Fruit fly (Drosophila melanogaster) whole organism, prepupa: ENCODE data around the gene Sgp.

Experiments used
- CG10631 ChIP-seq: fragments of 200-800 bp; sonication (Bioruptor generic); optimal IDR thresholded peaks from 2 replicates; lab custom pipeline; 2016; ENCODE audit warnings: missing biosample characterization, missing genetic modification characterization
- CG11294 ChIP-seq: fragments of 200-800 bp; sonication (Bioruptor generic); IDR thresholded peaks from 2 replicates; pipeline ENCODE4 v1.3.6; 2022; ENCODE audit warnings: missing biosample characterization, missing genetic modification characterization
- CG11762 ChIP-seq: fragments of 200-800 bp; sonication (Bioruptor generic); optimal IDR thresholded peaks from 3 replicates; lab custom pipeline; 2016; ENCODE audit warnings: missing biosample characterization, missing genetic modification characterization; ENCODE audit not compliant: insufficient read depth
- CG1621 ChIP-seq: fragments of 200-800 bp; sonication (Bioruptor generic); optimal IDR thresholded peaks from 3 replicates; lab custom pipeline; 2018; ENCODE audit warnings: missing biosample characterization, mild to moderate bottlenecking, missing genetic modification characterization
- CG7368 ChIP-seq: fragments of 200-800 bp; sonication (Bioruptor generic); optimal IDR thresholded peaks from 3 replicates; lab custom pipeline; 2016; ENCODE audit warnings: missing biosample characterization, missing genetic modification characterization
- CG9139 ChIP-seq: fragments of 200-800 bp; sonication (Bioruptor generic); optimal IDR thresholded peaks from 3 replicates; lab custom pipeline; 2017; ENCODE audit warnings: missing biosample characterization, mild to moderate bottlenecking, missing genetic modification characterization
- Hr39 ChIP-seq: fragments of 200-800 bp; sonication (Bioruptor generic); optimal IDR thresholded peaks from 2 replicates; lab custom pipeline; 2016; ENCODE audit warnings: missing biosample characterization, missing genetic modification characterization
- Smox ChIP-seq: fragments of 200-800 bp; sonication (Bioruptor generic); optimal IDR thresholded peaks from 3 replicates; lab custom pipeline; 2016; ENCODE audit warnings: missing biosample characterization, missing genetic modification characterization
- Sox15 ChIP-seq: fragments of 200-800 bp; sonication (Bioruptor generic); optimal IDR thresholded peaks from 3 replicates; lab custom pipeline; 2016; ENCODE audit warnings: missing biosample characterization, missing genetic modification characterization
- fd85E ChIP-seq: fragments of 200-800 bp; sonication (Bioruptor generic); optimal IDR thresholded peaks from 3 replicates; lab custom pipeline; 2016; ENCODE audit warnings: missing biosample characterization, missing genetic modification characterization
- fkh ChIP-seq: fragments of 200-800 bp; sonication (Bioruptor generic); optimal IDR thresholded peaks from 3 replicates; lab custom pipeline; 2017; ENCODE audit warnings: missing biosample characterization, mild to moderate bottlenecking, missing genetic modification characterization, moderate library complexity
- lz ChIP-seq: fragments of 200-800 bp; sonication (Bioruptor generic); optimal IDR thresholded peaks from 3 replicates; lab custom pipeline; 2016; ENCODE audit warnings: missing biosample characterization, missing genetic modification characterization
- pdm3 ChIP-seq: fragments of 200-800 bp; sonication (Bioruptor generic); optimal IDR thresholded peaks from 3 replicates; lab custom pipeline; 2016; ENCODE audit warnings: missing biosample characterization, missing genetic modification characterization

DNA sequence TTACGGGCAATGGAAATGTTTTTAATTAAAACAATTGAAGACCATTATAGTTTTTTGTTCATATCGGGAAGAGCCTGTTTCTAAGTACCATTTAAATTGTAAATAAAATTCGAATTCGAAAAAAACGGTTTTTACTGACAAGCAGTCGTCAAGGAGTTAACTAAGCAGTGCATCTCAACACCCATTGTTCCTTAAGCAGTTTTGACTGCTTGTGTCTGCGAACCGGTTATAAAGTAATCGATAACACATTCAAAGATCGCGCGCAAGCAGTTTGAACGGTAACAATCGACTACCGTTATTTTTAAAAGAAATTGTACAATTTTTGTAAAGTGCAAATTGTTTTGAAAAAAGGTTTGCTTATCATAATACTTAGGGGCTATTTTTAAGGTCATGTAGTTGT is 41.5 kb upstream of the Sgp start:
- no peak for TF ChIP-seq lz (GFP tag; lab: Kevin White, UChicago)
- no peak for TF ChIP-seq CG1621 (tag; lab: Kevin White, UChicago)
- TF ChIP-seq Hr39 (GFP tag; lab: Kevin White, UChicago), result no peak
- TF ChIP-seq Sox15 (GFP tag; lab: Kevin White, UChicago), result no peak
- TF ChIP-seq CG10631 (GFP tag; lab: Kevin White, UChicago), result no peak
- TF ChIP-seq CG11762, result no peak
- no peak for TF ChIP-seq CG11294
- TF ChIP-seq CG9139 (GFP tag; lab: Kevin White, UChicago), result no peak
- no peak for TF ChIP-seq pdm3 (GFP tag; lab: Kevin White, UChicago)
- TF ChIP-seq CG7368 (GFP tag; lab: Kevin White, UChicago), result no peak
- TF ChIP-seq fd85E (GFP tag; lab: Kevin White, UChicago), result no peak
- TF ChIP-seq fkh, result no peak
- no peak for TF ChIP-seq Smox (GFP tag; lab: Kevin White, UChicago)
